Worm (Caenorhabditis elegans) whole organism, L4 larva: Measurements from ENCODE around the gene M03E7.1.
A peak's percentile ranks its signal among the peaks of the same experiment; 100 is the strongest.

Source experiments
- F49E8.2 ChIP-seq: sonication (generic microtip); optimal IDR thresholded peaks from 2 replicates; lab custom pipeline; 2016; ENCODE audit warnings: missing compliant biosample characterization, mild to moderate bottlenecking, missing genetic modification characterization, borderline replicate concordance
- T20F7.1 ChIP-seq: fragments of 200-800 bp; sonication (Bioruptor generic); optimal IDR thresholded peaks from 2 replicates; lab custom pipeline; 2018; ENCODE audit warnings: mild to moderate bottlenecking, missing genetic modification characterization, missing compliant biosample characterization
- aha-1 ChIP-seq: fragments of 150-350 bp; peaks from one replicate; lab custom pipeline; 2014; ENCODE audit warnings: missing biosample characterization, missing genetic modification characterization
- ama-1 ChIP-seq: fragments of 150-350 bp; optimal IDR thresholded peaks from 2 replicates; lab custom pipeline; 2014; ENCODE audit warnings: inconsistent platforms, mixed read lengths
- ceh-20 ChIP-seq: fragments of 200-800 bp; sonication (Bioruptor generic); IDR thresholded peaks from 2 replicates; pipeline ENCODE4 v1.3.6; 2022; ENCODE audit warnings: missing genetic modification reagents, missing genetic modification characterization, missing compliant biosample characterization
- ceh-32 ChIP-seq: sonication (generic microtip); optimal IDR thresholded peaks from 2 replicates; lab custom pipeline; 2016; ENCODE audit warnings: mild to moderate bottlenecking, missing genetic modification characterization, missing compliant biosample characterization; ENCODE audit not compliant: poor library complexity
- ctbp-1 ChIP-seq: fragments of 200-800 bp; sonication (Bioruptor generic); IDR thresholded peaks from 2 replicates; pipeline ENCODE4 v1.3.6; 2022; ENCODE audit warnings: missing genetic modification reagents, missing genetic modification characterization, missing compliant biosample characterization
- daf-12 ChIP-seq: fragments of 150-350 bp; optimal IDR thresholded peaks from 2 replicates; lab custom pipeline; 2014; ENCODE audit warnings: missing biosample characterization, missing genetic modification reagents, missing genetic modification characterization
- dmd-6 ChIP-seq: fragments of 200-800 bp; sonication (Bioruptor generic); IDR thresholded peaks from 2 replicates; pipeline ENCODE4 v1.3.6; 2022; ENCODE audit warnings: missing genetic modification reagents, missing genetic modification characterization, missing compliant biosample characterization
- dpl-1 ChIP-seq: fragments of 150-350 bp; optimal IDR thresholded peaks from 2 replicates; lab custom pipeline; 2014; ENCODE audit warnings: missing biosample characterization, missing genetic modification reagents, missing genetic modification characterization
- duxl-1 ChIP-seq: sonication (generic microtip); optimal IDR thresholded peaks from 2 replicates; lab custom pipeline; 2016; ENCODE audit warnings: mild to moderate bottlenecking, missing genetic modification characterization, moderate library complexity, missing compliant biosample characterization; ENCODE audit not compliant: poor library complexity
- dve-1 ChIP-seq: sonication (generic microtip); optimal IDR thresholded peaks from 2 replicates; lab custom pipeline; 2017; ENCODE audit warnings: antibody characterized with exemption, mild to moderate bottlenecking, missing genetic modification characterization, missing compliant biosample characterization; ENCODE audit not compliant: insufficient read depth
- egl-43 ChIP-seq: fragments of 200-800 bp; sonication (Bioruptor generic); IDR thresholded peaks from 2 replicates; pipeline ENCODE4 v1.3.6; 2022; ENCODE audit warnings: missing genetic modification reagents, missing genetic modification characterization, missing compliant biosample characterization
- hlh-11 ChIP-seq: fragments of 200-800 bp; sonication (Bioruptor generic); optimal IDR thresholded peaks from 2 replicates; lab custom pipeline; 2018; ENCODE audit warnings: mild to moderate bottlenecking, missing genetic modification characterization, missing compliant biosample characterization
- hmg-1.1 ChIP-seq: fragments of 200-800 bp; sonication (Bioruptor generic); IDR thresholded peaks from 2 replicates; pipeline ENCODE4 v1.3.6; 2022; ENCODE audit warnings: missing genetic modification reagents, missing genetic modification characterization, missing compliant biosample characterization
- lin-38 ChIP-seq: fragments of 200-800 bp; sonication (Bioruptor generic); IDR thresholded peaks from 2 replicates; pipeline ENCODE4 v1.3.6; 2022; ENCODE audit warnings: missing genetic modification reagents, missing genetic modification characterization, missing compliant biosample characterization
- lsy-2 ChIP-seq, 2 experiments: fragments of 150-350 bp in 1 of 2; sonication (generic microtip) in 1 of 2; optimal IDR thresholded peaks; 2 replicates each; lab custom pipeline; 2014 to 2017; ENCODE audit warnings: missing biosample characterization in 2 of 2, missing genetic modification characterization in 2 of 2
- madf-5 ChIP-seq, 2 experiments: fragments of 200-800 bp; sonication (Bioruptor generic); IDR thresholded peaks; 2 replicates each; pipeline ENCODE4 v1.3.6; 2022; ENCODE audit warnings: missing compliant biosample characterization in 2 of 2, missing genetic modification characterization in 2 of 2
- madf-9 ChIP-seq: fragments of 200-800 bp; sonication (Bioruptor generic); conservative IDR thresholded peaks from 2 replicates; pipeline ENCODE4 v1.3.6; 2022; ENCODE audit warnings: missing genetic modification reagents, missing genetic modification characterization, missing compliant biosample characterization
- mdl-1 ChIP-seq, 2 experiments: fragments of 150-350 bp in 1 of 2; sonication (generic microtip) in 1 of 2; optimal IDR thresholded peaks; 2 replicates each; lab custom pipeline; 2014 to 2017; ENCODE audit warnings: missing biosample characterization in 2 of 2, missing genetic modification characterization in 2 of 2
- mep-1 ChIP-seq: fragments of 150-350 bp; sonication (generic microtip); optimal IDR thresholded peaks from 3 replicates; lab custom pipeline; 2014; ENCODE audit warnings: missing biosample characterization, missing genetic modification characterization
- mes-2 ChIP-seq: sonication (generic microtip); optimal IDR thresholded peaks from 2 replicates; lab custom pipeline; 2016; ENCODE audit warnings: missing genotype, mild to moderate bottlenecking, missing genetic modification characterization, missing compliant biosample characterization; ENCODE audit not compliant: poor library complexity, severe bottlenecking
- mxl-3 ChIP-seq: fragments of 200-800 bp; sonication (Bioruptor generic); optimal IDR thresholded peaks from 2 replicates; lab custom pipeline; 2018; ENCODE audit warnings: mild to moderate bottlenecking, missing genetic modification characterization, missing compliant biosample characterization
- nhr-11 ChIP-seq: fragments of 150-350 bp; optimal IDR thresholded peaks from 2 replicates; lab custom pipeline; 2014; ENCODE audit warnings: missing biosample characterization, missing genetic modification characterization
- nhr-48 ChIP-seq: sonication (generic microtip); optimal IDR thresholded peaks from 2 replicates; lab custom pipeline; 2016; ENCODE audit warnings: mild to moderate bottlenecking, missing genetic modification characterization, missing compliant biosample characterization
- nhr-6 ChIP-seq: fragments of 150-350 bp; optimal IDR thresholded peaks from 2 replicates; lab custom pipeline; 2014; ENCODE audit warnings: missing biosample characterization, missing genetic modification characterization
- rbr-2 ChIP-seq: sonication (generic microtip); optimal IDR thresholded peaks from 2 replicates; lab custom pipeline; 2016; ENCODE audit warnings: missing genotype, missing genetic modification characterization, missing compliant biosample characterization
- snpc-1.2 ChIP-seq: fragments of 200-800 bp; sonication (Bioruptor generic); IDR thresholded peaks from 2 replicates; pipeline ENCODE4 v1.3.6; 2022; ENCODE audit warnings: missing genetic modification reagents, missing genetic modification characterization, missing compliant biosample characterization
- snpc-4 ChIP-seq: fragments of 150-350 bp; optimal IDR thresholded peaks from 2 replicates; lab custom pipeline; 2014; ENCODE audit warnings: missing biosample characterization, missing genetic modification characterization
- spr-1 ChIP-seq: sonication (generic microtip); optimal IDR thresholded peaks from 2 replicates; lab custom pipeline; 2016; ENCODE audit warnings: mild to moderate bottlenecking, missing genetic modification characterization, missing compliant biosample characterization
- unc-130 ChIP-seq: sonication (generic microtip); optimal IDR thresholded peaks from 2 replicates; lab custom pipeline; 2016; ENCODE audit warnings: missing genetic modification reagents, missing genetic modification characterization, missing compliant biosample characterization
- unc-62 ChIP-seq, 3 experiments: fragments of 150-350 bp in 1 of 3; sonication (generic microtip); optimal IDR thresholded peaks in 2 of 3; peaks in 1 of 3; 1 replicate in 1 of 3; 2 replicates in 2 of 3; lab custom pipeline; 2014 to 2017; ENCODE audit warnings: missing biosample characterization in 3 of 3, missing genetic modification characterization in 3 of 3, missing genetic modification reagents in 3 of 3, missing genotype in 1 of 3

The M03E7.1 gene

ce11 chrV:5581312-5581711 is 40.2 kb upstream of the M03E7.1 start, which contains the start of gene klc-2:
Gene klc-2 (minus strand): TSS chrV:5581412.
- TF ChIP-seq hmg-1.1 (GFP tag; lab: Robert Waterston, UW) (no peak), duxl-1 (tag; lab: Kevin White, UChicago) (no peak), snpc-4 (tag; lab: Kevin White, UChicago) (no peak), daf-12 (tag; lab: Kevin White, UChicago) (no peak)
- TF ChIP-seq, all 104 proteins: peak for 0

- TF ChIP-seq F49E8.2 (tag; lab: Kevin White, UChicago) (no peak), duxl-1 (tag; lab: Kevin White, UChicago) (peak; percentile 7), mxl-3 (GFP tag; lab: Kevin White, UChicago) (no peak), egl-43 (GFP tag; lab: Robert Waterston, UW) (0 out of 2 replicates have a peak, but pooled peaks have one; percentile 38), rbr-2 (tag; lab: Kevin White, UChicago) (peak; percentile 10), madf-9 (GFP tag; lab: Robert Waterston, UW) (0 out of 2 replicates have a peak, but pooled peaks have one; percentile 28), lsy-2 (tag; optimal IDR thresholded peaks at IDR 0.05; lab: Kevin White, UChicago) (peak in 1 of 2 experiments; percentile 19), nhr-48 (peak; percentile 12), hlh-11 (no peak)
Observed at ce11 chrV:5582308-5582707, 39.2 kb upstream of the M03E7.1 start.

- TF ChIP-seq spr-1 (no peak), dve-1 (tag; lab: Kevin White, UChicago) (peak; percentile 3), unc-130 (GFP tag; lab: Kevin White, UChicago) (no peak), lin-38 (0 out of 2 replicates have a peak, but pooled peaks have one; percentile 31), egl-43 (GFP tag; lab: Robert Waterston, UW) (0 out of 2 replicates have a peak, but pooled peaks have one; percentile 53), ama-1 (peak; percentile 83), mep-1 (peak; percentile 40), snpc-1.2 (GFP tag; lab: Robert Waterston, UW) (peak; percentile 54; the same call in 1 of the 2 replicates), ctbp-1 (0 out of 2 replicates have a peak, but pooled peaks have one; percentile 12), lsy-2 (tag; optimal IDR thresholded peaks at IDR 0.05; lab: Kevin White, UChicago) (peak in 1 of 2 experiments; percentile 27), aha-1 (tag; lab: Kevin White, UChicago) (peak; percentile 52), ceh-20 (GFP tag; lab: Robert Waterston, UW) (peak; percentile 13; the same call in 1 of the 2 replicates), nhr-11 (tag; lab: Kevin White, UChicago) (no peak)
Observed at ce11 chrV:5582860-5583259, 38.6 kb upstream of the M03E7.1 start.

ce11 chrV:5584293-5584776 is 37.2 kb upstream of the M03E7.1 start, which contains the start of gene pas-6:
Gene pas-6 (minus strand): TSS chrV:5584343.
- TF ChIP-seq dpl-1 (peak; percentile 42), T20F7.1 (GFP tag; lab: Kevin White, UChicago) (peak; percentile 11), mep-1 (peak; percentile 4), mes-2 (peak; percentile 45), nhr-11 (tag; lab: Kevin White, UChicago) (no peak), mdl-1 (tag; optimal IDR thresholded peaks at IDR 0.05; lab: Kevin White, UChicago) (no peak), dmd-6 (GFP tag; lab: Robert Waterston, UW) (no peak), nhr-6 (peak; percentile 9), lin-38 (peak; percentile 53), lsy-2 (tag; optimal IDR thresholded peaks at IDR 0.05; lab: Kevin White, UChicago) (peak; percentile 83 to 98)
- TF ChIP-seq, all 104 proteins: peak for 7

ce11 chrV:5584833-5585232 is 36.7 kb upstream of the M03E7.1 start, which contains the start of gene CD4.11:
Gene CD4.11 (plus strand): TSS chrV:5585133.
- no peak for TF ChIP-seq unc-130 (GFP tag; lab: Kevin White, UChicago)
- no peak for TF ChIP-seq unc-62 (GFP tag; optimal IDR thresholded peaks at IDR 0.05 in 1 of 2; lab: Kevin White, UChicago)
- TF ChIP-seq unc-62 (tag; optimal IDR thresholded peaks at IDR 0.05; lab: Kevin White, UChicago): no peak
- TF ChIP-seq ceh-32 (tag; lab: Kevin White, UChicago): no peak
- TF ChIP-seq madf-5 (GFP tag; IDR thresholded peaks at IDR 0.05; lab: Robert Waterston, UW): no peak
- no peak for TF ChIP-seq ctbp-1
